Fruit fly (Drosophila melanogaster): ENCODE results near the gene Mtp.

DNA sequence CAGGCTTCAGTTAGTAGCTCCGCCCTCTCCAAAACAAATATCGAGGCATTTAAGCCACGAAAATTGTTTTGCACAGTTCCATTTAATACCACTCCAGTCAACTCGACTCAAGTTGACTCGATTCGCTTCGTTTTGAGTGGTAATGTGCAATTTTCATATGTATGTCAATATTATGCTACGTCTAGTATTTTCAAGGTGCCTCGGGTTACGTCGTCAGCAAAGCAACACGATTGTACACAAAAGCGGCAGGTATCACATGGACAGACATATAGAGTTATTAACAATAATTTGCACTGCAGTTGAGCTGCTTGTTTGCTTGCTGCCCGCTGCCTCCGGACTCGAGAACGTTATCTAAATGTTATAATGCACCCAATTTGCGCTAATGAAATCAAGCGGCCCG lies 17.7 kb downstream of the Mtp start:
- TF ChIP-seq CG14655 (GFP tag; optimal IDR thresholded peaks at IDR 0.05) (no peak), gl (tag; optimal IDR thresholded peaks at IDR 0.05) (no peak), CG32121 (GFP tag; IDR thresholded peaks at IDR 0.05) (no peak), CG13204 (GFP tag; optimal IDR thresholded peaks at IDR 0.05) (no peak)
